Worm (Caenorhabditis elegans): ENCODE results near the gene zig-4.

DNA sequence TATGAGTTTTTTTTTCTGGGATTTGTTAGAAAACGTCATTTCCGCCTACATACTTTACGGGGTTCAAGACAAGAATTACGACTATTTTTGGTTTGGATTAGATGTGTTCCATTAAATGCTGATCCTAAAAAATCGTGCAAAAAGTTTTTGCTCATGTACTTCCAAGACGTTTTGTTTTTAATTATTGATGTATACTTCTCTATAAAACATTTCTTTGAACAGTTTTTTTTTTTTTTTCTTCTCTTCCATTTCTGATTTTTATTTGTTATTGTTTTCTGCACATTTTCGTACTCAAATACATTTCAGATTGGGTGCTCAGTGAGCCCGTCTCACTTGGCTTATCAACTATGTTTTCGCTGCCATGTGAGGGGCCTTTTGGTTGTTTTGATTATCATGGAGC lies 22.3 kb upstream of the zig-4 start, which contains the start of gene C39D10.11:
- TF ChIP-seq W03F9.2 (tag; optimal IDR thresholded peaks at IDR 0.05) (no peak), dao-5 (tag; optimal IDR thresholded peaks at IDR 0.05) (no peak), him-1 (tag; optimal IDR thresholded peaks at IDR 0.05) (no peak)

Data from whole organism, L4/young adult.